Fruit fly (Drosophila melanogaster) whole organism, pupa: ENCODE measurements around the gene CG32811.

Experiments
- CG12605 ChIP-seq: fragments of 200-800 bp; sonication (Bioruptor generic); IDR thresholded peaks from 2 replicates; pipeline ENCODE4 v1.3.6; 2022; ENCODE audit warnings: missing biosample characterization, missing genetic modification characterization
- CG13204 ChIP-seq: fragments of 200-800 bp; sonication (Bioruptor generic); optimal IDR thresholded peaks from 2 replicates; lab custom pipeline; 2018; ENCODE audit warnings: missing biosample characterization, mild to moderate bottlenecking, missing genetic modification characterization, moderate library complexity
- CG8159 ChIP-seq: fragments of 200-800 bp; sonication (Bioruptor generic); optimal IDR thresholded peaks from 3 replicates; lab custom pipeline; 2018; ENCODE audit warnings: missing biosample characterization, mild to moderate bottlenecking, missing genetic modification characterization, moderate library complexity
- CG8301 ChIP-seq: fragments of 200-800 bp; sonication (Bioruptor generic); optimal IDR thresholded peaks from 2 replicates; lab custom pipeline; 2018; ENCODE audit warnings: missing biosample characterization, mild to moderate bottlenecking, missing genetic modification characterization
- EcR ChIP-seq: fragments of 200-800 bp; sonication (Bioruptor generic); optimal IDR thresholded peaks from 3 replicates; lab custom pipeline; 2019; ENCODE audit warnings: missing biosample characterization, missing genetic modification characterization, mild to moderate bottlenecking, moderate library complexity, missing genetic modification reagents
- Ets98B ChIP-seq: fragments of 200-800 bp; sonication (Bioruptor generic); IDR thresholded peaks from 2 replicates; pipeline ENCODE4 v1.3.6; 2022; ENCODE audit warnings: missing biosample characterization, missing genetic modification characterization
- Pif1B ChIP-seq: fragments of 200-800 bp; sonication (Bioruptor generic); optimal IDR thresholded peaks from 3 replicates; lab custom pipeline; 2016; ENCODE audit warnings: missing biosample characterization, missing genetic modification characterization
- Snoo ChIP-seq: fragments of 200-800 bp; sonication (Bioruptor generic); optimal IDR thresholded peaks from 3 replicates; lab custom pipeline; 2017; ENCODE audit warnings: missing biosample characterization, mild to moderate bottlenecking, missing genetic modification characterization, inconsistent platforms
- fd96Ca ChIP-seq: fragments of 200-800 bp; sonication (Bioruptor generic); IDR thresholded peaks from 3 replicates; pipeline ENCODE4 v1.3.6; 2022; ENCODE audit warnings: missing biosample characterization, missing genetic modification characterization
- rn ChIP-seq: fragments of 200-800 bp; sonication (Bioruptor generic); IDR thresholded peaks from 2 replicates; pipeline ENCODE4 v1.3.6; 2022; ENCODE audit warnings: missing biosample characterization, missing genetic modification characterization

DNA sequence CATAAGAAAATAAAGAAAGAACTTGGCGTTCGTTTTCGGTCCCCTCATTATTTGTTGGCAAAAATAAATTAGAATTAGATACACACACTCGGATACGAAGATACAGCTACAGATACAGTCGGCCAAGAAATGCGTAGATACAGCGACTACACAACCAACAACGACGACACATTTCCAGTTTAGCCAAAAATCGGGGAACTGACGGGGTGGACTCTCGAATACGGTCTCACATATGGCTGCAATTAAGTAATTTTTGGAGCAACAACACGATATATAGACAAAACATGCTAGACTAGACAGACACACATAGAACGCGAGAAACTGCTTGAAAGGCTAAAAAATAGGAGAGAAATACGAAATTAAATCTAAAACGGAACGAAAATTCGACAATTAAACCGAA is 28.0 kb downstream of the CG32811 start:
- TF ChIP-seq CG8301 (tag; lab: Kevin White, UChicago) = no peak
- TF ChIP-seq rn = no peak
- no peak for TF ChIP-seq fd96Ca
- no peak for TF ChIP-seq Ets98B (GFP tag; lab: Robert Waterston, UW)
- no peak for TF ChIP-seq CG13204
- no peak for TF ChIP-seq Pif1B (GFP tag; lab: Kevin White, UChicago)
- no peak for TF ChIP-seq CG12605
- no peak for TF ChIP-seq EcR (GFP tag; lab: Kevin White, UChicago)
- TF ChIP-seq Snoo (tag; lab: Kevin White, UChicago) = no peak
- TF ChIP-seq CG8159 (tag; lab: Kevin White, UChicago) = no peak
